ENCODE assay signal across 1 fruit fly cellular context in genomic region chr3L:7356386-7357117, dm6.
TF ChIP-seq lines count a peak whose summit lies in the region.

Gene CTCF, minus strand, starts transcription at chr3L:7356713.

TF ChIP-seq in whole organism, embryonic, 481 proteins besides CTCF, POLR2A, EP300 and RAD21 (continued from another document and continues in another):
- TF ChIP-seq CG2875 (GFP tag; optimal IDR thresholded peaks at IDR 0.05; lab: Kevin White, UChicago) = peak; percentile 12
- TF ChIP-seq Hr3 (GFP tag; optimal IDR thresholded peaks at IDR 0.05; lab: Kevin White, UChicago) = peak; percentile 13
- peak; percentile 77 for TF ChIP-seq sna (GFP tag; IDR thresholded peaks at IDR 0.05; lab: Robert Waterston, UW; ENCODE audit: partially characterized antibody)
- TF ChIP-seq prd (optimal IDR thresholded peaks at IDR 0.05; lab: Kevin White, UChicago) = no peak
- TF ChIP-seq prd (GFP tag; IDR thresholded peaks at IDR 0.05; lab: Robert Waterston, UW) = peak; percentile 80
- TF ChIP-seq CG15479 (GFP tag; optimal IDR thresholded peaks at IDR 0.05; lab: Kevin White, UChicago) = no peak
- TF ChIP-seq CG2116 (GFP tag; optimal IDR thresholded peaks at IDR 0.05; lab: Kevin White, UChicago) = peak; percentile 73
- TF ChIP-seq h (optimal IDR thresholded peaks at IDR 0.05; lab: Kevin White, UChicago) = no peak
- TF ChIP-seq pros (GFP tag; optimal IDR thresholded peaks at IDR 0.05; lab: Kevin White, UChicago) = peak; percentile 12
- peak; percentile 94 for TF ChIP-seq CG13287 (GFP tag; IDR thresholded peaks at IDR 0.05; lab: Robert Waterston, UW; ENCODE audit: partially characterized antibody)
- TF ChIP-seq unc-4 (GFP tag; IDR thresholded peaks at IDR 0.05; lab: Robert Waterston, UW; ENCODE audit: partially characterized antibody) = peak; percentile 88
- no peak for TF ChIP-seq bowl (GFP tag; IDR thresholded peaks at IDR 0.05; lab: Robert Waterston, UW)
- peak; percentile 87 for TF ChIP-seq sens (GFP tag; lab: Kevin White, UChicago)
- peak; percentile 63; the same call in 1 of the 2 replicates for TF ChIP-seq Rfx (GFP tag; IDR thresholded peaks at IDR 0.05; lab: Robert Waterston, UW)
- no peak for TF ChIP-seq Lpt (GFP tag; optimal IDR thresholded peaks at IDR 0.05; lab: Kevin White, UChicago)
- TF ChIP-seq CG11093 (GFP tag; IDR thresholded peaks at IDR 0.05; lab: Robert Waterston, UW) = 0 out of 3 replicates have a peak, but pooled peaks have one; percentile 25
- TF ChIP-seq CG15696 (tag; optimal IDR thresholded peaks at IDR 0.05; lab: Kevin White, UChicago) = peak; percentile 38
- TF ChIP-seq C15 (GFP tag; IDR thresholded peaks at IDR 0.05; lab: Robert Waterston, UW) = no peak
- peak; percentile 46 for TF ChIP-seq lilli (GFP tag; optimal IDR thresholded peaks at IDR 0.05; lab: Kevin White, UChicago)
- peak in 1 of 3 experiments; percentile 16 for TF ChIP-seq lola (GFP tag; optimal IDR thresholded peaks at IDR 0.05; lab: Kevin White, UChicago)
- peak; percentile 85 for TF ChIP-seq CG34376 (GFP tag; optimal IDR thresholded peaks at IDR 0.05; lab: Kevin White, UChicago)
- TF ChIP-seq CG1832 (GFP tag; optimal IDR thresholded peaks at IDR 0.05; lab: Kevin White, UChicago) = no peak
- TF ChIP-seq Bgb (GFP tag; IDR thresholded peaks at IDR 0.05; lab: Robert Waterston, UW; ENCODE audit: partially characterized antibody) = peak; percentile 73
- peak; percentile 54; the same call in 1 of the 2 replicates for TF ChIP-seq CG32532 (GFP tag; IDR thresholded peaks at IDR 0.05; lab: Robert Waterston, UW)
- TF ChIP-seq lov (optimal IDR thresholded peaks at IDR 0.05; lab: Kevin White, UChicago) = no peak
- TF ChIP-seq lov (GFP tag; IDR thresholded peaks at IDR 0.05; lab: Robert Waterston, UW) = 0 out of 3 replicates have a peak, but pooled peaks have one; percentile 10
- TF ChIP-seq CG3065 (GFP tag; optimal IDR thresholded peaks at IDR 0.05; lab: Kevin White, UChicago) = no peak
- TF ChIP-seq HmgZ (tag; optimal IDR thresholded peaks at IDR 0.05; lab: Kevin White, UChicago) = peak; percentile 24
- TF ChIP-seq inv (GFP tag; IDR thresholded peaks at IDR 0.05; lab: Robert Waterston, UW; ENCODE audit: partially characterized antibody) = peak; percentile 55; the same call in 1 of the 2 replicates
- TF ChIP-seq CG15601 (tag; optimal IDR thresholded peaks at IDR 0.05; lab: Kevin White, UChicago) = peak; percentile 34
- peak; percentile 64 for TF ChIP-seq CG18262 (tag; optimal IDR thresholded peaks at IDR 0.05; lab: Kevin White, UChicago)
- peak; percentile 85 for TF ChIP-seq BEAF-32 (GFP tag; optimal IDR thresholded peaks at IDR 0.05; lab: Kevin White, UChicago)
- peak; percentile 30 for TF ChIP-seq CG12155 (GFP tag; optimal IDR thresholded peaks at IDR 0.05; lab: Kevin White, UChicago)
- no peak for TF ChIP-seq slou (GFP tag; optimal IDR thresholded peaks at IDR 0.05; lab: Kevin White, UChicago)
- peak; percentile 16 for TF ChIP-seq dmrt99B (tag; optimal IDR thresholded peaks at IDR 0.05; lab: Kevin White, UChicago)
- peak; percentile 53 for TF ChIP-seq CG14441 (GFP tag; IDR thresholded peaks at IDR 0.05; lab: Robert Waterston, UW)
- peak; percentile 46 for TF ChIP-seq NfI (GFP tag; optimal IDR thresholded peaks at IDR 0.05; lab: Kevin White, UChicago)
- TF ChIP-seq H2.0 (GFP tag; IDR thresholded peaks at IDR 0.05; lab: Robert Waterston, UW) = no peak
- no peak for TF ChIP-seq CG4404 (GFP tag; IDR thresholded peaks at IDR 0.05; lab: Robert Waterston, UW)
- TF ChIP-seq Awh (GFP tag; IDR thresholded peaks at IDR 0.05; lab: Robert Waterston, UW) = peak; percentile 62; the same call in 1 of the 2 replicates
- TF ChIP-seq slp2 (GFP tag; optimal IDR thresholded peaks at IDR 0.05; lab: Kevin White, UChicago) = peak; percentile 39
- peak; percentile 41; the same call in 1 of the 3 replicates for TF ChIP-seq H15 (GFP tag; IDR thresholded peaks at IDR 0.05; lab: Robert Waterston, UW)
- peak; percentile 70; the same call in 2 of the 3 replicates for TF ChIP-seq mld (GFP tag; IDR thresholded peaks at IDR 0.05; lab: Robert Waterston, UW; ENCODE audit: partially characterized antibody)
- peak; percentile 69 for TF ChIP-seq GATAe (GFP tag; conservative IDR thresholded peaks at IDR 0.05; lab: Robert Waterston, UW)
- TF ChIP-seq Atf-2 (GFP tag; optimal IDR thresholded peaks at IDR 0.05; lab: Kevin White, UChicago) = no peak
- no peak for TF ChIP-seq so (GFP tag; IDR thresholded peaks at IDR 0.05; lab: Robert Waterston, UW)
- TF ChIP-seq CG11247 (GFP tag; IDR thresholded peaks at IDR 0.05; lab: Robert Waterston, UW) = peak; percentile 45; the same call in 1 of the 2 replicates
- TF ChIP-seq trem (tag; optimal IDR thresholded peaks at IDR 0.05; lab: Kevin White, UChicago) = peak; percentile 91
- TF ChIP-seq Dp (GFP tag; optimal IDR thresholded peaks at IDR 0.05; lab: Kevin White, UChicago) = peak; percentile 51
- TF ChIP-seq CG11456 (GFP tag; IDR thresholded peaks at IDR 0.05; lab: Robert Waterston, UW) = peak; percentile 73; the same call in 2 of the 3 replicates
- no peak; the same call in 1 of the 3 replicates for TF ChIP-seq Opbp (GFP tag; IDR thresholded peaks at IDR 0.05; lab: Robert Waterston, UW; ENCODE audit: partially characterized antibody)
- TF ChIP-seq Doc3 (GFP tag; IDR thresholded peaks at IDR 0.05; lab: Robert Waterston, UW; ENCODE audit: partially characterized antibody) = peak; percentile 84
- TF ChIP-seq CG9817 (tag; optimal IDR thresholded peaks at IDR 0.05; lab: Kevin White, UChicago) = peak; percentile 16
- no peak for TF ChIP-seq CG3163 (GFP tag; optimal IDR thresholded peaks at IDR 0.05; lab: Kevin White, UChicago)
- TF ChIP-seq wek (GFP tag; optimal IDR thresholded peaks at IDR 0.05; lab: Kevin White, UChicago) = no peak
- peak; percentile 68 for TF ChIP-seq CG7963 (GFP tag; IDR thresholded peaks at IDR 0.05; lab: Robert Waterston, UW; ENCODE audit: partially characterized antibody)
- peak; percentile 74 for TF ChIP-seq CG17361 (GFP tag; IDR thresholded peaks at IDR 0.05; lab: Robert Waterston, UW)
- peak; percentile 3 for TF ChIP-seq CG7987 (GFP tag; optimal IDR thresholded peaks at IDR 0.05; lab: Kevin White, UChicago)
- peak; percentile 49; the same call in 1 of the 2 replicates for TF ChIP-seq ssp (GFP tag; IDR thresholded peaks at IDR 0.05; lab: Robert Waterston, UW)
- peak; percentile 67 for TF ChIP-seq stwl (tag; optimal IDR thresholded peaks at IDR 0.05; lab: Kevin White, UChicago)
- no peak for TF ChIP-seq Sox100B (GFP tag; optimal IDR thresholded peaks at IDR 0.05; lab: Kevin White, UChicago)
- peak; percentile 78 for TF ChIP-seq amos (GFP tag; IDR thresholded peaks at IDR 0.05; lab: Robert Waterston, UW; ENCODE audit: partially characterized antibody)
- peak; percentile 51 for TF ChIP-seq CG10431 (GFP tag; optimal IDR thresholded peaks at IDR 0.05; lab: Kevin White, UChicago)
- TF ChIP-seq CG5245 (GFP tag; optimal IDR thresholded peaks at IDR 0.05; lab: Kevin White, UChicago) = peak; percentile 44
- TF ChIP-seq Hr78 (GFP tag; optimal IDR thresholded peaks at IDR 0.05; lab: Kevin White, UChicago) = no peak
- TF ChIP-seq vvl (GFP tag; IDR thresholded peaks at IDR 0.05; lab: Robert Waterston, UW) = peak; percentile 24; the same call in 1 of the 2 replicates
- TF ChIP-seq crp (GFP tag; optimal IDR thresholded peaks at IDR 0.05; lab: Kevin White, UChicago) = peak in 1 of 2 experiments; percentile 72
- no peak for TF ChIP-seq CG3407 (GFP tag; optimal IDR thresholded peaks at IDR 0.05; lab: Kevin White, UChicago)
- TF ChIP-seq CG7271 (tag; optimal IDR thresholded peaks at IDR 0.05; lab: Kevin White, UChicago) = peak; percentile 39
- TF ChIP-seq CG18619 (GFP tag; optimal IDR thresholded peaks at IDR 0.05; lab: Kevin White, UChicago) = peak; percentile 7
- TF ChIP-seq CG2202 (tag; optimal IDR thresholded peaks at IDR 0.05; lab: Kevin White, UChicago) = no peak
- TF ChIP-seq tap (tag; optimal IDR thresholded peaks at IDR 0.05; lab: Kevin White, UChicago) = peak; percentile 12
- peak; percentile 24 for TF ChIP-seq gfzf (GFP tag; optimal IDR thresholded peaks at IDR 0.05; lab: Kevin White, UChicago)
- peak; percentile 13; the same call in 1 of the 2 replicates for TF ChIP-seq CG1024 (GFP tag; IDR thresholded peaks at IDR 0.05; lab: Robert Waterston, UW)
- TF ChIP-seq corto (GFP tag; optimal IDR thresholded peaks at IDR 0.05; lab: Kevin White, UChicago) = no peak
- TF ChIP-seq sqz (GFP tag; optimal IDR thresholded peaks at IDR 0.05; lab: Kevin White, UChicago) = no peak
- peak; percentile 53 for TF ChIP-seq grn (GFP tag; optimal IDR thresholded peaks at IDR 0.05; lab: Kevin White, UChicago)
- TF ChIP-seq CHES-1-like (GFP tag; optimal IDR thresholded peaks at IDR 0.05; lab: Kevin White, UChicago) = peak; percentile 30
- peak; percentile 63 for TF ChIP-seq CG2129 (GFP tag; IDR thresholded peaks at IDR 0.05; lab: Robert Waterston, UW; ENCODE audit: partially characterized antibody)
- TF ChIP-seq HLH4C (GFP tag; IDR thresholded peaks at IDR 0.05; lab: Robert Waterston, UW; ENCODE audit: partially characterized antibody) = peak; percentile 82
- peak; percentile 25 for TF ChIP-seq fd96Cb (tag; optimal IDR thresholded peaks at IDR 0.05; lab: Kevin White, UChicago)
- 0 out of 2 replicates have a peak, but pooled peaks have one; percentile 6 for TF ChIP-seq CG14014 (GFP tag; IDR thresholded peaks at IDR 0.05; lab: Robert Waterston, UW)
- peak; percentile 38 for TF ChIP-seq CG4820 (GFP tag; optimal IDR thresholded peaks at IDR 0.05; lab: Kevin White, UChicago)
- no peak for TF ChIP-seq maf-S (GFP tag; optimal IDR thresholded peaks at IDR 0.05; lab: Kevin White, UChicago)
- TF ChIP-seq Mrtf (GFP tag; IDR thresholded peaks at IDR 0.05; lab: Robert Waterston, UW) = 0 out of 3 replicates have a peak, but pooled peaks have one; percentile 48
- TF ChIP-seq yki (optimal IDR thresholded peaks at IDR 0.05; lab: Kevin White, UChicago) = no peak
- peak; percentile 47 for TF ChIP-seq dm (GFP tag; optimal IDR thresholded peaks at IDR 0.05; lab: Kevin White, UChicago)
- peak; percentile 43 for TF ChIP-seq CG12391 (tag; optimal IDR thresholded peaks at IDR 0.05; lab: Kevin White, UChicago)
- peak; percentile 4 for TF ChIP-seq fd3F (GFP tag; optimal IDR thresholded peaks at IDR 0.05; lab: Kevin White, UChicago)
- TF ChIP-seq seq (GFP tag; IDR thresholded peaks at IDR 0.05; lab: Robert Waterston, UW) = 0 out of 2 replicates have a peak, but pooled peaks have one; percentile 8
- TF ChIP-seq chm (GFP tag; IDR thresholded peaks at IDR 0.05; lab: Robert Waterston, UW) = no peak
- no peak for TF ChIP-seq Usf (GFP tag; optimal IDR thresholded peaks at IDR 0.05; lab: Kevin White, UChicago)
- TF ChIP-seq Blimp-1 (GFP tag; optimal IDR thresholded peaks at IDR 0.05; lab: Kevin White, UChicago) = no peak
- TF ChIP-seq bab2 (GFP tag; optimal IDR thresholded peaks at IDR 0.05; lab: Kevin White, UChicago) = peak; percentile 13
- TF ChIP-seq gsb-n (tag; optimal IDR thresholded peaks at IDR 0.05; lab: Kevin White, UChicago) = peak; percentile 87
- TF ChIP-seq CG7839 (tag; optimal IDR thresholded peaks at IDR 0.05; lab: Kevin White, UChicago) = peak; percentile 53
- peak; percentile 38 for TF ChIP-seq CG1233 (GFP tag; optimal IDR thresholded peaks at IDR 0.05; lab: Kevin White, UChicago)
- TF ChIP-seq CG10147 (GFP tag; optimal IDR thresholded peaks at IDR 0.05; lab: Kevin White, UChicago) = peak; percentile 32
- TF ChIP-seq twi (tag; optimal IDR thresholded peaks at IDR 0.05; lab: Kevin White, UChicago) = peak; percentile 35
- peak; percentile 27 for TF ChIP-seq Chrac-16 (GFP tag; optimal IDR thresholded peaks at IDR 0.05; lab: Kevin White, UChicago)
- peak; percentile 65 for TF ChIP-seq CG14860 (GFP tag; IDR thresholded peaks at IDR 0.05; lab: Robert Waterston, UW; ENCODE audit: partially characterized antibody)
- TF ChIP-seq ato (GFP tag; IDR thresholded peaks at IDR 0.05; lab: Robert Waterston, UW; ENCODE audit: partially characterized antibody) = no peak
- no peak for TF ChIP-seq CG12744 (GFP tag; optimal IDR thresholded peaks at IDR 0.05; lab: Kevin White, UChicago)
- TF ChIP-seq pnt (GFP tag; optimal IDR thresholded peaks at IDR 0.05; lab: Kevin White, UChicago) = peak; percentile 41
- peak; percentile 22; the same call in 1 of the 2 replicates for TF ChIP-seq gt (GFP tag; IDR thresholded peaks at IDR 0.05; lab: Robert Waterston, UW)
- TF ChIP-seq Hr51 (GFP tag; optimal IDR thresholded peaks at IDR 0.05; lab: Kevin White, UChicago) = no peak
- no peak for TF ChIP-seq Taf1 (GFP tag; IDR thresholded peaks at IDR 0.05; lab: Robert Waterston, UW)
- peak; percentile 51 for TF ChIP-seq HLH3B (GFP tag; IDR thresholded peaks at IDR 0.05; lab: Robert Waterston, UW)
- TF ChIP-seq CG1603 (tag; optimal IDR thresholded peaks at IDR 0.05; lab: Kevin White, UChicago) = peak; percentile 69
- peak; percentile 40 for TF ChIP-seq pb (GFP tag; optimal IDR thresholded peaks at IDR 0.05; lab: Kevin White, UChicago)
- peak; percentile 77 for TF ChIP-seq CG16813 (GFP tag; IDR thresholded peaks at IDR 0.05; lab: Robert Waterston, UW; ENCODE audit: partially characterized antibody)
- peak; percentile 62 for TF ChIP-seq CG10267 (tag; optimal IDR thresholded peaks at IDR 0.05; lab: Kevin White, UChicago)
- no peak for TF ChIP-seq HmgD (GFP tag; optimal IDR thresholded peaks at IDR 0.05; lab: Kevin White, UChicago)
- TF ChIP-seq Ptx1 (GFP tag; IDR thresholded peaks at IDR 0.05; lab: Robert Waterston, UW) = peak; percentile 50
- no peak for TF ChIP-seq CG12769 (tag; optimal IDR thresholded peaks at IDR 0.05; lab: Kevin White, UChicago)
- TF ChIP-seq CG10209 (GFP tag; optimal IDR thresholded peaks at IDR 0.05; lab: Kevin White, UChicago) = peak; percentile 33
- no peak for TF ChIP-seq Ssrp (tag; optimal IDR thresholded peaks at IDR 0.05; lab: Kevin White, UChicago)
- TF ChIP-seq CG17186 (GFP tag; optimal IDR thresholded peaks at IDR 0.05; lab: Kevin White, UChicago) = peak; percentile 61
- TF ChIP-seq caup (GFP tag; optimal IDR thresholded peaks at IDR 0.05; lab: Kevin White, UChicago; ENCODE audit: severe bottlenecking) = peak; percentile 23
- peak; percentile 40 for TF ChIP-seq CG16863 (GFP tag; optimal IDR thresholded peaks at IDR 0.05; lab: Kevin White, UChicago)
- TF ChIP-seq CG11560 (tag; IDR thresholded peaks at IDR 0.05; lab: Robert Waterston, UW) = no peak
- no peak for TF ChIP-seq zfh2 (GFP tag; optimal IDR thresholded peaks at IDR 0.05; lab: Kevin White, UChicago)
- peak; percentile 50; the same call in 1 of the 2 replicates for TF ChIP-seq nerfin-2 (GFP tag; IDR thresholded peaks at IDR 0.05; lab: Robert Waterston, UW; ENCODE audit: partially characterized antibody)
- TF ChIP-seq gcm2 (GFP tag; optimal IDR thresholded peaks at IDR 0.05; lab: Kevin White, UChicago) = no peak
- TF ChIP-seq Sin3A (optimal IDR thresholded peaks at IDR 0.05; lab: Kevin White, UChicago) = peak; percentile 44
- TF ChIP-seq br (optimal IDR thresholded peaks at IDR 0.05; lab: Kevin White, UChicago) = no peak
